Worm (Caenorhabditis elegans): ENCODE results near the gene K12H6.6.

DNA sequence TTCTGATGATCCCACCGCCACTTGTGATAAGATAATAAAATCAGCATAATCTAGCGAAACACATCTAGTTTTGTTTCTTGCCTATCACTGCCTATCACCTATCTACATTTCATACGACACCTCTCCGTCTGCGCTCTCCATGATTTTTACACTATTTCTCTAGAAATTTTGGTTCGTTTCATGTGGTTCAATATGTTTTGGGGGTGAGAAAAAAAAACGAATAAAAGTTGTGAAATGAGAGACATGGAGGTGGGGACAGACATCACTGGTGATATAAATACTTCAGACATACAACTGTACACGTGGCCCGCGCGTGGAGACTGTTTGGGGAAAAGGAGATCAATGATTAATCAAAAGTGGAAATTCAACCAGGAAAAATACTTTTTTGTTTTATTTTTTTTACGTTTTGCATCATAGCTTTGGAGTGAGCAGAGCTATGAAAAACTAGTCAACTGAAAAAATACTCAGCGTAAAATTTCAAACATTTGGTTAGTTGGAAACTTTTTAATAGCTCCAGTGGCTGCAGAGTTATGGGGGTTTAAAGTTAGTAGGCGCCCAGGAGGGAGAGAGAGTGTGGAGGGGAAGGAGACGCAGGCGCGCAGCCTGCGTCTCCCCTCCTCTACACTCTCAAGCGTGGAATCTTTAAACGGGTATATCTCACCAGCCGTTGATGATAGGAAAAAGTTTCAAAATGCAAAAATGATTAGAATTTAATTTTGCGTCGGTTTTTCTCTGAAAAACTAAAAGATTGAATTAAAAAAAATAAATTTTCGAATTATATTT is 28.0 kb downstream of the K12H6.6 start:
- no peak for TF ChIP-seq unc-62 (GFP tag; optimal IDR thresholded peaks at IDR 0.05)
- no peak for TF ChIP-seq hlh-12 (tag; optimal IDR thresholded peaks at IDR 0.05)
- TF ChIP-seq madf-10 (tag; optimal IDR thresholded peaks at IDR 0.05), result no peak
- no peak for TF ChIP-seq sptf-2 (GFP tag; optimal IDR thresholded peaks at IDR 0.05)
- TF ChIP-seq cebp-1 (GFP tag; IDR thresholded peaks at IDR 0.05), result no peak
- TF ChIP-seq cebp-1 (tag; optimal IDR thresholded peaks at IDR 0.05), result peak; percentile 44
- no peak for TF ChIP-seq lin-40 (tag; optimal IDR thresholded peaks at IDR 0.05)
- TF ChIP-seq mes-4 (tag; optimal IDR thresholded peaks at IDR 0.05), result no peak
- no peak for TF ChIP-seq nhr-90 (tag; optimal IDR thresholded peaks at IDR 0.05)
- no peak for TF ChIP-seq rpc-1 (optimal IDR thresholded peaks at IDR 0.05)
- no peak for TF ChIP-seq rpc-1 (tag; optimal IDR thresholded peaks at IDR 0.05)
- TF ChIP-seq ccch-3 (GFP tag; optimal IDR thresholded peaks at IDR 0.05), result no peak

All from whole organism, young adult.